Fruit fly (Drosophila melanogaster) whole organism, embryonic: Measurements from ENCODE around the gene CG31735.

Source experiments
- Adf1 ChIP-seq: fragments of 200-800 bp; sonication (Bioruptor generic); IDR thresholded peaks from 2 replicates; pipeline ENCODE4 v1.3.6; 2022; ENCODE audit warnings: missing biosample characterization, missing genetic modification characterization
- Atf3 ChIP-seq: fragments of 200-800 bp; sonication (Bioruptor generic); optimal IDR thresholded peaks from 3 replicates; lab custom pipeline; 2016; ENCODE audit warnings: missing biosample characterization, missing genetic modification characterization
- BtbVII ChIP-seq: fragments of 200-800 bp; sonication (Bioruptor generic); optimal IDR thresholded peaks from 3 replicates; lab custom pipeline; 2017; ENCODE audit warnings: missing biosample characterization, mild to moderate bottlenecking, missing genetic modification characterization
- CG11093 ChIP-seq: fragments of 200-800 bp; sonication (Bioruptor generic); IDR thresholded peaks from 3 replicates; pipeline ENCODE4 v1.3.6; 2022; ENCODE audit warnings: missing biosample characterization, missing genetic modification characterization
- CG12236 ChIP-seq: fragments of 200-800 bp; sonication (Bioruptor generic); optimal IDR thresholded peaks from 2 replicates; lab custom pipeline; 2016; ENCODE audit warnings: missing biosample characterization, missing genetic modification characterization
- CG12769 ChIP-seq: fragments of 200-800 bp; sonication (Bioruptor generic); optimal IDR thresholded peaks from 2 replicates; lab custom pipeline; 2019; ENCODE audit warnings: missing biosample characterization, mild to moderate bottlenecking, missing genetic modification characterization, moderate library complexity
- CG13424 ChIP-seq: fragments of 200-800 bp; sonication (Bioruptor generic); optimal IDR thresholded peaks from 2 replicates; lab custom pipeline; 2019; ENCODE audit warnings: missing biosample characterization, mild to moderate bottlenecking, missing genetic modification characterization, moderate library complexity
- CG14860 ChIP-seq: fragments of 200-800 bp; sonication (Bioruptor generic); IDR thresholded peaks from 3 replicates; pipeline ENCODE4 v1.3.6; 2022; ENCODE audit warnings: missing biosample characterization, missing genetic modification characterization; ENCODE audit not compliant: partially characterized antibody
- CG1603 ChIP-seq: fragments of 200-800 bp; sonication (Bioruptor generic); optimal IDR thresholded peaks from 2 replicates; lab custom pipeline; 2019; ENCODE audit warnings: missing biosample characterization, mild to moderate bottlenecking, missing genetic modification characterization, moderate library complexity
- CG1647 ChIP-seq: fragments of 200-800 bp; sonication (Bioruptor generic); optimal IDR thresholded peaks from 3 replicates; lab custom pipeline; 2016; ENCODE audit warnings: missing biosample characterization, missing genetic modification characterization
- CG1832 ChIP-seq: fragments of 200-800 bp; sonication (Bioruptor generic); optimal IDR thresholded peaks from 2 replicates; lab custom pipeline; 2017; ENCODE audit warnings: missing biosample characterization, mild to moderate bottlenecking, missing genetic modification characterization, inconsistent platforms
- CG2202 ChIP-seq: fragments of 200-800 bp; sonication (Bioruptor generic); optimal IDR thresholded peaks from 2 replicates; lab custom pipeline; 2018; ENCODE audit warnings: missing biosample characterization, mild to moderate bottlenecking, missing genetic modification characterization
- CG2678 ChIP-seq: fragments of 200-800 bp; sonication (Bioruptor generic); optimal IDR thresholded peaks from 3 replicates; lab custom pipeline; 2019; ENCODE audit warnings: missing biosample characterization, mild to moderate bottlenecking, missing genetic modification characterization, moderate library complexity
- CG2712 ChIP-seq: fragments of 200-800 bp; optimal IDR thresholded peaks from 3 replicates; lab custom pipeline; 2019; ENCODE audit warnings: missing biosample characterization, mild to moderate bottlenecking, missing genetic modification characterization, moderate library complexity
- CG3163 ChIP-seq: fragments of 200-800 bp; sonication (Bioruptor generic); optimal IDR thresholded peaks from 3 replicates; lab custom pipeline; 2016; ENCODE audit warnings: missing biosample characterization, missing genetic modification characterization
- CG4404 ChIP-seq: fragments of 200-800 bp; sonication (Bioruptor generic); IDR thresholded peaks from 2 replicates; pipeline ENCODE4 v1.3.6; 2022; ENCODE audit warnings: missing biosample characterization, missing genetic modification characterization
- CG4820 ChIP-seq: fragments of 200-800 bp; sonication (Bioruptor generic); optimal IDR thresholded peaks from 3 replicates; lab custom pipeline; 2016; ENCODE audit warnings: missing biosample characterization, missing genetic modification characterization
- CG5180 ChIP-seq: fragments of 200-800 bp; sonication (Bioruptor generic); optimal IDR thresholded peaks from 3 replicates; lab custom pipeline; 2017; ENCODE audit warnings: missing biosample characterization, missing genetic modification characterization, mild to moderate bottlenecking, moderate library complexity, missing genetic modification reagents
- CG5245 ChIP-seq: fragments of 200-800 bp; sonication (Bioruptor generic); optimal IDR thresholded peaks from 3 replicates; lab custom pipeline; 2016; ENCODE audit warnings: missing biosample characterization, missing genetic modification characterization
- CG7963 ChIP-seq: fragments of 200-800 bp; sonication (Bioruptor generic); IDR thresholded peaks from 3 replicates; pipeline ENCODE4 v1.3.6; 2022; ENCODE audit warnings: missing biosample characterization, missing genetic modification characterization; ENCODE audit not compliant: partially characterized antibody
- CG9437 ChIP-seq: fragments of 200-800 bp; sonication (Bioruptor generic); optimal IDR thresholded peaks from 2 replicates; lab custom pipeline; 2018; ENCODE audit warnings: missing biosample characterization, mild to moderate bottlenecking, missing genetic modification characterization
- CHES-1-like ChIP-seq: fragments of 200-800 bp; sonication (Bioruptor generic); optimal IDR thresholded peaks from 2 replicates; lab custom pipeline; 2016; ENCODE audit warnings: missing biosample characterization, missing genetic modification characterization
- CTCF ChIP-seq: fragments of 200-800 bp; sonication (Bioruptor generic); optimal IDR thresholded peaks from 2 replicates; lab custom pipeline; 2017; ENCODE audit warnings: missing biosample characterization, mild to moderate bottlenecking, missing genetic modification characterization, moderate library complexity
- CrebB ChIP-seq: fragments of 200-800 bp; sonication (Bioruptor generic); optimal IDR thresholded peaks from 3 replicates; lab custom pipeline; 2018; ENCODE audit warnings: missing biosample characterization, mild to moderate bottlenecking, missing genetic modification characterization
- Elba2 ChIP-seq: fragments of 200-800 bp; sonication (Bioruptor generic); optimal IDR thresholded peaks from 3 replicates; lab custom pipeline; 2016; ENCODE audit warnings: missing biosample characterization, missing genetic modification characterization
- Fer3 ChIP-seq: fragments of 200-800 bp; sonication (Bioruptor generic); optimal IDR thresholded peaks from 2 replicates; lab custom pipeline; 2018; ENCODE audit warnings: missing biosample characterization, mild to moderate bottlenecking, missing genetic modification characterization, moderate library complexity
- Hmr ChIP-seq: fragments of 200-800 bp; sonication (Bioruptor generic); optimal IDR thresholded peaks from 3 replicates; lab custom pipeline; 2017; ENCODE audit warnings: mild to moderate bottlenecking, missing biosample characterization, missing genetic modification reagents, missing genetic modification characterization
- Mad ChIP-seq: fragments of 200-800 bp; sonication (Bioruptor generic); optimal IDR thresholded peaks from 2 replicates; lab custom pipeline; 2016; ENCODE audit warnings: missing biosample characterization, missing genetic modification characterization
- Myb ChIP-seq: fragments of 200-800 bp; sonication (Bioruptor generic); optimal IDR thresholded peaks from 2 replicates; lab custom pipeline; 2016; ENCODE audit warnings: missing biosample characterization, missing genetic modification characterization
- Nf-YA ChIP-seq: fragments of 200-800 bp; sonication (Bioruptor generic); IDR thresholded peaks from 2 replicates; pipeline ENCODE4 v1.3.6; 2022; ENCODE audit warnings: missing biosample characterization, missing genetic modification characterization
- Opbp ChIP-seq: fragments of 200-800 bp; sonication (Bioruptor generic); IDR thresholded peaks from 3 replicates; pipeline ENCODE4 v1.3.6; 2022; ENCODE audit warnings: missing biosample characterization, missing genetic modification characterization; ENCODE audit not compliant: partially characterized antibody
- Rfx ChIP-seq: fragments of 200-800 bp; sonication (Bioruptor generic); IDR thresholded peaks from 2 replicates; pipeline ENCODE4 v1.3.6; 2022; ENCODE audit warnings: missing biosample characterization, missing genetic modification characterization
- Sin3A ChIP-seq: fragments of >200 bp; optimal IDR thresholded peaks from 2 replicates; lab custom pipeline; 2018
- Spps ChIP-seq: fragments of 200-800 bp; sonication (Bioruptor generic); optimal IDR thresholded peaks from 2 replicates; lab custom pipeline; 2018; ENCODE audit warnings: missing biosample characterization, mild to moderate bottlenecking, missing genetic modification characterization
- ara ChIP-seq: fragments of 200-800 bp; sonication (Bioruptor generic); IDR thresholded peaks from 2 replicates; pipeline ENCODE4 v1.3.6; 2022; ENCODE audit warnings: missing biosample characterization, missing genetic modification characterization
- ash1 ChIP-seq: fragments of 200-800 bp; sonication (Bioruptor generic); optimal IDR thresholded peaks from 2 replicates; lab custom pipeline; 2018; ENCODE audit warnings: missing biosample characterization, mild to moderate bottlenecking, missing genetic modification characterization
- az2 ChIP-seq: fragments of 200-800 bp; sonication (Bioruptor generic); optimal IDR thresholded peaks from 3 replicates; lab custom pipeline; 2016; ENCODE audit warnings: missing biosample characterization, missing genetic modification characterization
- bigmax ChIP-seq: fragments of 200-800 bp; sonication (Bioruptor generic); optimal IDR thresholded peaks from 2 replicates; lab custom pipeline; 2018; ENCODE audit warnings: missing biosample characterization, mild to moderate bottlenecking, missing genetic modification characterization
- bowl ChIP-seq: fragments of 200-800 bp; sonication (Bioruptor generic); IDR thresholded peaks from 2 replicates; pipeline ENCODE4 v1.3.6; 2022; ENCODE audit warnings: missing biosample characterization, missing genetic modification characterization
- btn ChIP-seq: fragments of 200-800 bp; sonication (Bioruptor generic); optimal IDR thresholded peaks from 2 replicates; lab custom pipeline; 2016; ENCODE audit warnings: missing biosample characterization, missing genetic modification characterization
- gfzf ChIP-seq: fragments of 200-800 bp; sonication (Bioruptor generic); optimal IDR thresholded peaks from 2 replicates; lab custom pipeline; 2016; ENCODE audit warnings: missing biosample characterization, mild to moderate bottlenecking, missing genetic modification characterization, moderate library complexity
- hb ChIP-seq: fragments of 200-800 bp; sonication (Bioruptor generic); IDR thresholded peaks from 3 replicates; pipeline ENCODE4 v1.3.6; 2022; ENCODE audit warnings: missing biosample characterization, missing genetic modification characterization; ENCODE audit not compliant: partially characterized antibody
- hbn ChIP-seq: fragments of 200-800 bp; sonication (Bioruptor generic); IDR thresholded peaks from 2 replicates; pipeline ENCODE4 v1.3.6; 2022; ENCODE audit warnings: missing biosample characterization, missing genetic modification characterization; ENCODE audit not compliant: partially characterized antibody
- lilli ChIP-seq: fragments of 200-800 bp; sonication (Bioruptor generic); optimal IDR thresholded peaks from 3 replicates; lab custom pipeline; 2016; ENCODE audit warnings: missing biosample characterization, missing genetic modification characterization
- mam ChIP-seq: fragments of 200-800 bp; sonication (Bioruptor generic); optimal IDR thresholded peaks from 3 replicates; lab custom pipeline; 2016; ENCODE audit warnings: missing biosample characterization, missing genetic modification characterization
- onecut ChIP-seq: fragments of 200-800 bp; sonication (Bioruptor generic); IDR thresholded peaks from 2 replicates; pipeline ENCODE4 v1.3.6; 2022; ENCODE audit warnings: missing biosample characterization, missing genetic modification characterization
- prd ChIP-seq, 3 experiments: fragments of >200 bp in 2 of 3; fragments of 200-800 bp in 1 of 3; sonication (Bioruptor generic) in 1 of 3; optimal IDR thresholded peaks in 2 of 3; IDR thresholded peaks in 1 of 3; 2 replicates in 2 of 3; 3 replicates in 1 of 3; pipeline versions ENCODE4 v1.3.6 to Lab custom; 2017 to 2022; ENCODE audit warnings: missing biosample characterization in 1 of 3, missing genetic modification characterization in 1 of 3
- salm ChIP-seq: fragments of 200-800 bp; sonication (Bioruptor generic); optimal IDR thresholded peaks from 2 replicates; lab custom pipeline; 2018; ENCODE audit warnings: missing biosample characterization, mild to moderate bottlenecking, missing genetic modification characterization
- sima ChIP-seq: fragments of 200-800 bp; sonication (Bioruptor generic); optimal IDR thresholded peaks from 2 replicates; lab custom pipeline; 2016; ENCODE audit warnings: missing biosample characterization, missing genetic modification characterization
- sisA ChIP-seq: fragments of 200-800 bp; sonication (Bioruptor generic); IDR thresholded peaks from 2 replicates; pipeline ENCODE4 v1.3.6; 2022; ENCODE audit warnings: missing biosample characterization, missing genetic modification characterization
- sna ChIP-seq: fragments of 200-800 bp; sonication (Bioruptor generic); IDR thresholded peaks from 2 replicates; pipeline ENCODE4 v1.3.6; 2022; ENCODE audit warnings: missing biosample characterization, missing genetic modification characterization; ENCODE audit not compliant: partially characterized antibody
- usp ChIP-seq: fragments of >200 bp; optimal IDR thresholded peaks from 2 replicates; lab custom pipeline; 2017; ENCODE audit warnings: missing biosample characterization, missing genetic modification characterization

CG31735 gene

DNA sequence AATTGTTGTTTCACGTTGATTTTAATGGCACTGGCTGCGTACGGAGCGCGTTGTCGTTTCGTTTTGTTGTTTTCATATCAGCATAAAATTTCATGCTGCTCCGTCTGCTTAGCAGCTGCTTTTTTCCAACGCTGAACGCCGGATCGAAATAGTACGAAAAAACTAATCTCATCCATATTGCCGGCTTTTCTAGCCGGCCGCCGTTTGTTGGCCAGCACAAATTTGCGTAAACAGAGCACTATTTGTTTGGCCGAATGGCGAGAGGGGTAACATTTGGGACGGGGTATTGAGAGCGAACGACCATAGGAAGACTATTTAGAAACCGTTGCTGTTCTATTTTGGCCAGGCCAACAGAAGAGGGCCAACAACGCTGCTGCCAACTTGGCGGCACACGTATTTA, 14.6 kb downstream of the CG31735 start (continued):
- TF ChIP-seq CG4404 (GFP tag; lab: Robert Waterston, UW), result no peak
- no peak for TF ChIP-seq CG5245 (GFP tag; lab: Kevin White, UChicago)
- TF ChIP-seq Nf-YA (GFP tag; lab: Robert Waterston, UW), result no peak
- no peak for TF ChIP-seq CG1832 (GFP tag; lab: Kevin White, UChicago)
- TF ChIP-seq CG1603, result peak; percentile 4
- no peak for TF ChIP-seq CG5180 (GFP tag; lab: Kevin White, UChicago)
- no peak for TF ChIP-seq bigmax (GFP tag; lab: Kevin White, UChicago)
- no peak for TF ChIP-seq sima (GFP tag; lab: Kevin White, UChicago)
- TF ChIP-seq Opbp (GFP tag; lab: Robert Waterston, UW), result peak; percentile 50; the same call in 1 of the 3 replicates
- TF ChIP-seq CG3163, result no peak
- TF ChIP-seq Fer3 (tag; lab: Kevin White, UChicago), result no peak
- TF ChIP-seq CG13424, result peak; percentile 11
- no peak for TF ChIP-seq mam (GFP tag; lab: Kevin White, UChicago)
- no peak; the same call in 1 of the 2 replicates for TF ChIP-seq onecut (GFP tag; lab: Robert Waterston, UW)
- TF ChIP-seq BtbVII (GFP tag; lab: Kevin White, UChicago), result peak; percentile 46
- peak; percentile 13 for TF ChIP-seq salm (tag; lab: Kevin White, UChicago)
- no peak for TF ChIP-seq CG4820
- TF ChIP-seq CHES-1-like (GFP tag; lab: Kevin White, UChicago), result peak; percentile 35
- no peak for TF ChIP-seq CG11093 (GFP tag; lab: Robert Waterston, UW)
- TF ChIP-seq CG2202 (tag; lab: Kevin White, UChicago), result no peak
- TF ChIP-seq btn (GFP tag; lab: Kevin White, UChicago), result no peak
- no peak for TF ChIP-seq ara (GFP tag; lab: Robert Waterston, UW)
- TF ChIP-seq Sin3A (lab: Kevin White, UChicago), result no peak
- TF ChIP-seq Elba2 (GFP tag; lab: Kevin White, UChicago), result no peak
- TF ChIP-seq CG9437 (GFP tag; lab: Kevin White, UChicago), result no peak
- no peak for TF ChIP-seq prd (optimal IDR thresholded peaks at IDR 0.05; lab: Kevin White, UChicago)
- TF ChIP-seq prd (GFP tag; IDR thresholded peaks at IDR 0.05; lab: Robert Waterston, UW), result no peak
- TF ChIP-seq sisA (GFP tag; lab: Robert Waterston, UW), result no peak
- TF ChIP-seq az2 (GFP tag; lab: Kevin White, UChicago), result no peak
- TF ChIP-seq Myb (GFP tag; lab: Kevin White, UChicago), result no peak
- TF ChIP-seq CG7963 (GFP tag; lab: Robert Waterston, UW), result no peak
- TF ChIP-seq Atf3 (GFP tag; lab: Kevin White, UChicago), result no peak
- TF ChIP-seq Mad (GFP tag; lab: Kevin White, UChicago), result no peak
- no peak for TF ChIP-seq CG14860 (GFP tag; lab: Robert Waterston, UW)
- TF ChIP-seq CG12769 (tag; lab: Kevin White, UChicago), result peak; percentile 87
- TF ChIP-seq lilli, result no peak
- TF ChIP-seq usp (GFP tag; lab: Kevin White, UChicago), result no peak
- no peak for TF ChIP-seq hbn (GFP tag; lab: Robert Waterston, UW)
- TF ChIP-seq CG12236 (GFP tag; lab: Kevin White, UChicago), result no peak
- peak; percentile 62 for TF ChIP-seq Adf1 (GFP tag; lab: Robert Waterston, UW)
- peak; percentile 33; the same call in 1 of the 2 replicates for TF ChIP-seq Rfx (GFP tag; lab: Robert Waterston, UW)
- TF ChIP-seq ash1, result no peak
- no peak for TF ChIP-seq sna
- peak; percentile 35 for TF ChIP-seq Hmr (GFP tag; lab: Kevin White, UChicago)
- no peak for TF ChIP-seq hb (GFP tag; lab: Robert Waterston, UW)
- peak; percentile 32 for TF ChIP-seq CG2678 (tag; lab: Kevin White, UChicago)
- TF ChIP-seq Spps, result no peak
- TF ChIP-seq CrebB (tag; lab: Kevin White, UChicago), result no peak
- no peak for TF ChIP-seq CG1647
- no peak for TF ChIP-seq CTCF (GFP tag; lab: Kevin White, UChicago)
- no peak for TF ChIP-seq gfzf (GFP tag; lab: Kevin White, UChicago)
- peak; percentile 32; the same call in 1 of the 2 replicates for TF ChIP-seq bowl (GFP tag; lab: Robert Waterston, UW)
- TF ChIP-seq CG2712 (tag; lab: Kevin White, UChicago), result no peak
